Worm (Caenorhabditis elegans) whole organism, L3 larva: ENCODE data around the gene snpc-1.2.
A peak's percentile ranks its signal among the peaks of the same experiment; 100 is the strongest.

Experiments
- R02D3.7 ChIP-seq: fragments of 150-350 bp; optimal IDR thresholded peaks from 2 replicates; lab custom pipeline; 2014; ENCODE audit warnings: missing biosample characterization, missing genetic modification characterization
- ZK546.5 ChIP-seq: sonication (generic microtip); optimal IDR thresholded peaks from 2 replicates; lab custom pipeline; 2017; ENCODE audit warnings: missing biosample characterization, missing genetic modification characterization
- fos-1 ChIP-seq: fragments of 150-350 bp; optimal IDR thresholded peaks from 2 replicates; lab custom pipeline; 2014; ENCODE audit warnings: missing biosample characterization, missing genetic modification characterization
- lin-15B ChIP-seq: fragments of 150-350 bp; optimal IDR thresholded peaks from 2 replicates; lab custom pipeline; 2014; ENCODE audit warnings: missing biosample characterization, missing genetic modification characterization
- lin-39 ChIP-seq: fragments of 150-350 bp; optimal IDR thresholded peaks from 2 replicates; lab custom pipeline; 2018; ENCODE audit warnings: missing biosample characterization, missing genetic modification reagents, missing genetic modification characterization
- nhr-12 ChIP-seq: fragments of 150-350 bp; optimal IDR thresholded peaks from 2 replicates; lab custom pipeline; 2014; ENCODE audit warnings: missing biosample characterization, missing genetic modification characterization
- skn-1 ChIP-seq: fragments of 150-350 bp; optimal IDR thresholded peaks from 2 replicates; lab custom pipeline; 2014; ENCODE audit warnings: missing biosample characterization, missing genetic modification characterization
- unc-62 ChIP-seq: fragments of 150-350 bp; sonication (generic microtip); optimal IDR thresholded peaks from 4 replicates; lab custom pipeline; 2014; ENCODE audit warnings: missing biosample characterization, missing genetic modification reagents, missing genetic modification characterization

- peak; percentile 43 for TF ChIP-seq lin-15B (tag; lab: Kevin White, UChicago)
- no peak for TF ChIP-seq R02D3.7
- no peak for TF ChIP-seq lin-39 (tag; lab: Kevin White, UChicago)
- no peak for TF ChIP-seq ZK546.5 (tag; lab: Kevin White, UChicago)
- TF ChIP-seq nhr-12, result no peak
- no peak for TF ChIP-seq skn-1 (tag; lab: Kevin White, UChicago)
- no peak for TF ChIP-seq fos-1 (tag; lab: Kevin White, UChicago)
- TF ChIP-seq unc-62, result no peak
Measured at ce11 chrIII:13169464-13169966, at the start of gene snpc-1.2, which contains the start of gene Y39E4B.5.
